Fruit fly (Drosophila melanogaster) whole organism, embryonic: ENCODE data around the gene Or67d.
A peak's percentile ranks its signal among the peaks of the same experiment; 100 is the strongest.

ENCODE experiments used
- Abd-B ChIP-seq: fragments of 200-800 bp; sonication (Bioruptor generic); optimal IDR thresholded peaks from 2 replicates; lab custom pipeline; 2018; ENCODE audit warnings: missing biosample characterization, mild to moderate bottlenecking, missing genetic modification characterization, moderate library complexity
- Ada2b ChIP-seq: fragments of 200-800 bp; sonication (Bioruptor generic); IDR thresholded peaks from 2 replicates; pipeline ENCODE4 v1.3.6; 2022; ENCODE audit warnings: missing biosample characterization, missing genetic modification characterization
- Awh ChIP-seq: fragments of 200-800 bp; sonication (Bioruptor generic); IDR thresholded peaks from 2 replicates; pipeline ENCODE4, ENCODE4 v1.3.6; 2022; ENCODE audit warnings: missing biosample characterization, missing genetic modification characterization
- Bdp1 ChIP-seq: fragments of 200-800 bp; sonication (Bioruptor generic); optimal IDR thresholded peaks from 3 replicates; lab custom pipeline; 2016; ENCODE audit warnings: missing biosample characterization, missing genetic modification characterization
- CG10543 ChIP-seq: fragments of 200-800 bp; sonication (Bioruptor generic); optimal IDR thresholded peaks from 3 replicates; lab custom pipeline; 2017; ENCODE audit warnings: missing biosample characterization, mild to moderate bottlenecking, missing genetic modification characterization, moderate library complexity
- CG11456 ChIP-seq: fragments of 200-800 bp; sonication (Bioruptor generic); IDR thresholded peaks from 3 replicates; pipeline ENCODE4 v1.3.6; 2022; ENCODE audit warnings: missing biosample characterization, missing genetic modification characterization
- CG1603 ChIP-seq: fragments of 200-800 bp; sonication (Bioruptor generic); optimal IDR thresholded peaks from 2 replicates; lab custom pipeline; 2019; ENCODE audit warnings: missing biosample characterization, mild to moderate bottlenecking, missing genetic modification characterization, moderate library complexity
- CG17385 ChIP-seq: fragments of 200-800 bp; sonication (Bioruptor generic); optimal IDR thresholded peaks from 3 replicates; lab custom pipeline; 2018; ENCODE audit warnings: missing biosample characterization, mild to moderate bottlenecking, missing genetic modification characterization
- CG17912 ChIP-seq: fragments of 200-800 bp; sonication (Bioruptor generic); optimal IDR thresholded peaks from 2 replicates; lab custom pipeline; 2018; ENCODE audit warnings: missing biosample characterization, mild to moderate bottlenecking, missing genetic modification characterization
- CG18262 ChIP-seq: fragments of 200-800 bp; optimal IDR thresholded peaks from 3 replicates; lab custom pipeline; 2019; ENCODE audit warnings: missing biosample characterization, mild to moderate bottlenecking, missing genetic modification characterization, moderate library complexity
- CG1832 ChIP-seq: fragments of 200-800 bp; sonication (Bioruptor generic); optimal IDR thresholded peaks from 2 replicates; lab custom pipeline; 2017; ENCODE audit warnings: missing biosample characterization, mild to moderate bottlenecking, missing genetic modification characterization, inconsistent platforms
- CG30403 ChIP-seq: fragments of 200-800 bp; sonication (Bioruptor generic); optimal IDR thresholded peaks from 3 replicates; lab custom pipeline; 2016; ENCODE audit warnings: missing biosample characterization, missing genetic modification characterization
- CG32532 ChIP-seq: fragments of 200-800 bp; sonication (Bioruptor generic); IDR thresholded peaks from 2 replicates; pipeline ENCODE4 v1.3.6; 2022; ENCODE audit warnings: missing biosample characterization, missing genetic modification characterization
- CG32767 ChIP-seq: fragments of 200-800 bp; sonication (Bioruptor generic); IDR thresholded peaks from 2 replicates; pipeline ENCODE4 v1.3.6; 2022; ENCODE audit warnings: missing biosample characterization, missing genetic modification characterization
- CG32772 ChIP-seq: fragments of 200-800 bp; sonication (Bioruptor generic); IDR thresholded peaks from 2 replicates; pipeline ENCODE4 v1.3.6; 2022; ENCODE audit warnings: missing biosample characterization, missing genetic modification characterization
- CG33213 ChIP-seq: fragments of 200-800 bp; sonication (Bioruptor generic); optimal IDR thresholded peaks from 3 replicates; lab custom pipeline; 2016; ENCODE audit warnings: missing biosample characterization, missing genetic modification characterization
- CG3847 ChIP-seq: fragments of 200-800 bp; sonication (Bioruptor generic); IDR thresholded peaks from 2 replicates; pipeline ENCODE4 v1.3.6; 2022; ENCODE audit warnings: missing biosample characterization, missing genetic modification characterization
- CG6175 ChIP-seq: fragments of 200-800 bp; sonication (Bioruptor generic); IDR thresholded peaks from 3 replicates; pipeline ENCODE4 v1.3.6; 2022; ENCODE audit warnings: missing biosample characterization, missing genetic modification characterization
- CG6254 ChIP-seq: fragments of 200-800 bp; sonication (Bioruptor generic); optimal IDR thresholded peaks from 3 replicates; lab custom pipeline; 2017; ENCODE audit warnings: mild to moderate bottlenecking, missing biosample characterization, missing genetic modification reagents, missing genetic modification characterization
- CG6689 ChIP-seq: fragments of 200-800 bp; sonication (Bioruptor generic); IDR thresholded peaks from 2 replicates; pipeline ENCODE4 v1.3.6; 2022; ENCODE audit warnings: missing biosample characterization, missing genetic modification characterization
- CG6765 ChIP-seq: fragments of 200-800 bp; sonication (Bioruptor generic); optimal IDR thresholded peaks from 3 replicates; lab custom pipeline; 2017; ENCODE audit warnings: missing biosample characterization, mild to moderate bottlenecking, missing genetic modification characterization
- CG7372 ChIP-seq: fragments of 200-800 bp; sonication (Bioruptor generic); IDR thresholded peaks from 2 replicates; pipeline ENCODE4 v1.3.6; 2022; ENCODE audit warnings: missing biosample characterization, missing genetic modification characterization
- CG7786 ChIP-seq: fragments of 200-800 bp; sonication (Bioruptor generic); optimal IDR thresholded peaks from 2 replicates; lab custom pipeline; 2016; ENCODE audit warnings: missing biosample characterization, missing genetic modification characterization
- CG8765 ChIP-seq: fragments of 200-800 bp; sonication (Bioruptor generic); IDR thresholded peaks from 2 replicates; pipeline ENCODE4 v1.3.6; 2022; ENCODE audit warnings: missing biosample characterization, missing genetic modification characterization
- CG9876 ChIP-seq: fragments of 200-800 bp; sonication (Bioruptor generic); optimal IDR thresholded peaks from 2 replicates; lab custom pipeline; 2016; ENCODE audit warnings: missing biosample characterization, missing genetic modification characterization
- CTCF ChIP-seq: fragments of 200-800 bp; sonication (Bioruptor generic); optimal IDR thresholded peaks from 2 replicates; lab custom pipeline; 2017; ENCODE audit warnings: missing biosample characterization, mild to moderate bottlenecking, missing genetic modification characterization, moderate library complexity
- D19A ChIP-seq: fragments of 200-800 bp; optimal IDR thresholded peaks from 3 replicates; lab custom pipeline; 2019; ENCODE audit warnings: missing biosample characterization, mild to moderate bottlenecking, missing genetic modification characterization, moderate library complexity
- Doc2 ChIP-seq: fragments of 200-800 bp; sonication (Bioruptor generic); IDR thresholded peaks from 2 replicates; pipeline ENCODE4 v1.3.6; 2022; ENCODE audit warnings: missing biosample characterization, missing genetic modification characterization
- E2f1 ChIP-seq: fragments of 200-800 bp; sonication (Bioruptor generic); IDR thresholded peaks from 2 replicates; pipeline ENCODE4 v1.3.6; 2022; ENCODE audit warnings: missing biosample characterization, missing genetic modification characterization
- ERR ChIP-seq: fragments of 200-800 bp; sonication (Bioruptor generic); optimal IDR thresholded peaks from 2 replicates; lab custom pipeline; 2016; ENCODE audit warnings: missing biosample characterization, missing genetic modification characterization
- Nf-YB ChIP-seq: fragments of 200-800 bp; sonication (Bioruptor generic); optimal IDR thresholded peaks from 3 replicates; lab custom pipeline; 2019; ENCODE audit warnings: missing biosample characterization, mild to moderate bottlenecking, missing genetic modification characterization, moderate library complexity
- Nf-YC ChIP-seq: fragments of 200-800 bp; optimal IDR thresholded peaks from 3 replicates; lab custom pipeline; 2019; ENCODE audit warnings: missing biosample characterization, mild to moderate bottlenecking, missing genetic modification characterization, moderate library complexity
- Sry-β ChIP-seq: fragments of 200-800 bp; sonication (Bioruptor generic); optimal IDR thresholded peaks from 2 replicates; lab custom pipeline; 2018; ENCODE audit warnings: missing biosample characterization, mild to moderate bottlenecking, missing genetic modification characterization, moderate library complexity
- Tbp ChIP-seq: fragments of >200 bp; optimal IDR thresholded peaks from 2 replicates; lab custom pipeline; 2018; ENCODE audit warnings: missing biosample characterization, missing genetic modification characterization
- abd-A ChIP-seq: fragments of 200-800 bp; sonication (Bioruptor generic); optimal IDR thresholded peaks from 3 replicates; lab custom pipeline; 2019; ENCODE audit warnings: missing biosample characterization, mild to moderate bottlenecking, missing genetic modification characterization, moderate library complexity
- al ChIP-seq: fragments of 200-800 bp; sonication (Bioruptor generic); IDR thresholded peaks from 2 replicates; pipeline ENCODE4 v1.3.6; 2022; ENCODE audit warnings: missing biosample characterization, missing genetic modification characterization
- ase ChIP-seq: fragments of 200-800 bp; sonication (Bioruptor generic); IDR thresholded peaks from 3 replicates; pipeline ENCODE4 v1.3.6; 2022; ENCODE audit warnings: missing biosample characterization, missing genetic modification characterization
- chif ChIP-seq, 2 experiments: fragments of 200-800 bp; sonication (Bioruptor generic); optimal IDR thresholded peaks; 3 replicates each; lab custom pipeline; 2016; ENCODE audit warnings: missing biosample characterization in 2 of 2, missing genetic modification characterization in 2 of 2
- chn ChIP-seq: fragments of 200-800 bp; sonication (Bioruptor generic); optimal IDR thresholded peaks from 2 replicates; lab custom pipeline; 2016; ENCODE audit warnings: missing biosample characterization, missing genetic modification characterization
- ci ChIP-seq: fragments of 200-800 bp; sonication (Bioruptor generic); IDR thresholded peaks from 3 replicates; pipeline ENCODE4 v1.3.6; 2022; ENCODE audit warnings: missing biosample characterization, missing genetic modification characterization
- crc ChIP-seq: fragments of 200-800 bp; sonication (Bioruptor generic); optimal IDR thresholded peaks from 2 replicates; lab custom pipeline; 2016; ENCODE audit warnings: missing biosample characterization, missing genetic modification characterization
- dimm ChIP-seq: fragments of 200-800 bp; sonication (Bioruptor generic); IDR thresholded peaks from 2 replicates; pipeline ENCODE4 v1.3.6; 2022; ENCODE audit warnings: missing biosample characterization, missing genetic modification characterization
- dm ChIP-seq: fragments of 200-800 bp; sonication (Bioruptor generic); optimal IDR thresholded peaks from 3 replicates; lab custom pipeline; 2016; ENCODE audit warnings: missing biosample characterization, missing genetic modification characterization
- ftz-f1 ChIP-seq: fragments of 200-800 bp; sonication (Bioruptor generic); optimal IDR thresholded peaks from 2 replicates; lab custom pipeline; 2016; ENCODE audit warnings: missing biosample characterization, missing genetic modification characterization
- her ChIP-seq: fragments of 200-800 bp; sonication (Bioruptor generic); optimal IDR thresholded peaks from 2 replicates; lab custom pipeline; 2016; ENCODE audit warnings: missing biosample characterization, missing genetic modification characterization
- jing ChIP-seq: fragments of 200-800 bp; sonication (Bioruptor generic); optimal IDR thresholded peaks from 2 replicates; lab custom pipeline; 2018; ENCODE audit warnings: missing biosample characterization, mild to moderate bottlenecking, missing genetic modification characterization
- lbe ChIP-seq: fragments of 200-800 bp; sonication (Bioruptor generic); optimal IDR thresholded peaks from 2 replicates; lab custom pipeline; 2016; ENCODE audit warnings: missing biosample characterization, mild to moderate bottlenecking, missing genetic modification characterization
- lov ChIP-seq, 2 experiments: fragments of 200-800 bp in 1 of 2; fragments of >200 bp in 1 of 2; sonication (Bioruptor generic) in 1 of 2; IDR thresholded peaks in 1 of 2; optimal IDR thresholded peaks in 1 of 2; 2 replicates in 1 of 2; 3 replicates in 1 of 2; pipeline versions ENCODE4 v1.3.6 to Lab custom; 2017 to 2022; ENCODE audit warnings: missing biosample characterization in 1 of 2, missing genetic modification characterization in 1 of 2
- nau ChIP-seq: fragments of 200-800 bp; sonication (Bioruptor generic); optimal IDR thresholded peaks from 3 replicates; lab custom pipeline; 2017; ENCODE audit warnings: missing biosample characterization, mild to moderate bottlenecking, missing genetic modification characterization, missing genetic modification reagents
- peb ChIP-seq: fragments of 200-800 bp; sonication (Bioruptor generic); IDR thresholded peaks from 2 replicates; pipeline ENCODE4 v1.3.6; 2022; ENCODE audit warnings: missing biosample characterization, missing genetic modification characterization
- sens ChIP-seq: fragments of 200-800 bp; sonication (Bioruptor generic); peaks from one replicate; lab custom pipeline; 2016; ENCODE audit warnings: missing biosample characterization, missing genetic modification characterization
- sqz ChIP-seq: fragments of 200-800 bp; sonication (Bioruptor generic); optimal IDR thresholded peaks from 3 replicates; lab custom pipeline; 2018; ENCODE audit warnings: missing biosample characterization, mild to moderate bottlenecking, missing genetic modification characterization

Or67d gene

dm6 chr3L:10271609-10272174, 1.3 kb upstream of the Or67d start:
- TF ChIP-seq Nf-YC (tag; lab: Kevin White, UChicago) (peak; percentile 80), chn (GFP tag; lab: Kevin White, UChicago) (no peak), CG6175 (no peak), CG1832 (GFP tag; lab: Kevin White, UChicago) (peak; percentile 61), Bdp1 (GFP tag; lab: Kevin White, UChicago) (no peak), D19A (peak; percentile 1), sqz (peak; percentile 96), chif (GFP tag; optimal IDR thresholded peaks at IDR 0.05; lab: Kevin White, UChicago) (peak in 1 of 2 experiments; percentile 11), CG18262 (tag; lab: Kevin White, UChicago) (peak; percentile 8), Awh (GFP tag; lab: Robert Waterston, UW) (no peak), peb (no peak), Ada2b (GFP tag; lab: Robert Waterston, UW) (no peak), CG7786 (GFP tag; lab: Kevin White, UChicago) (no peak), lov (optimal IDR thresholded peaks at IDR 0.05; lab: Kevin White, UChicago) (no peak), lov (GFP tag; IDR thresholded peaks at IDR 0.05; lab: Robert Waterston, UW) (peak; percentile 18; the same call in 1 of the 3 replicates), CG33213 (no peak), al (no peak), ci (GFP tag; lab: Robert Waterston, UW) (peak; percentile 62; the same call in 2 of the 3 replicates), lbe (GFP tag; lab: Kevin White, UChicago) (no peak), CG32532 (GFP tag; lab: Robert Waterston, UW) (no peak), CG1603 (peak; percentile 20), Nf-YB (GFP tag; lab: Kevin White, UChicago) (peak; percentile 67), ERR (GFP tag; lab: Kevin White, UChicago) (no peak), abd-A (tag; lab: Kevin White, UChicago) (peak; percentile 59), ase (GFP tag; lab: Robert Waterston, UW) (no peak), nau (GFP tag; lab: Kevin White, UChicago) (no peak), E2f1 (GFP tag; lab: Robert Waterston, UW) (no peak), CG17912 (GFP tag; lab: Kevin White, UChicago) (no peak), CG17385 (GFP tag; lab: Kevin White, UChicago) (peak; percentile 12), dm (no peak), Tbp (no peak), CG3847 (GFP tag; lab: Robert Waterston, UW) (no peak), CG10543 (GFP tag; lab: Kevin White, UChicago) (no peak), CG32767 (no peak), CG11456 (GFP tag; lab: Robert Waterston, UW) (peak; percentile 62; the same call in 1 of the 3 replicates), CG6689 (GFP tag; lab: Robert Waterston, UW) (0 out of 2 replicates have a peak, but pooled peaks have one; percentile 17), dimm (GFP tag; lab: Robert Waterston, UW) (no peak), her (GFP tag; lab: Kevin White, UChicago) (no peak), CTCF (GFP tag; lab: Kevin White, UChicago) (peak; percentile 89), CG6765 (GFP tag; lab: Kevin White, UChicago) (no peak), sens (peak; percentile 69), Doc2 (no peak), jing (GFP tag; lab: Kevin White, UChicago) (no peak), crc (GFP tag; lab: Kevin White, UChicago) (no peak), CG9876 (GFP tag; lab: Kevin White, UChicago) (no peak), Sry-β (GFP tag; lab: Kevin White, UChicago) (no peak), CG32772 (GFP tag; lab: Robert Waterston, UW) (no peak), ftz-f1 (GFP tag; lab: Kevin White, UChicago) (no peak), CG30403 (no peak), CG6254 (GFP tag; lab: Kevin White, UChicago) (peak; percentile 39), Abd-B (no peak), CG8765 (GFP tag; lab: Robert Waterston, UW) (no peak), CG7372 (GFP tag; lab: Robert Waterston, UW) (peak; percentile 74)
